Worm (Caenorhabditis elegans): Measurements from ENCODE around the gene F46C3.7.

DNA sequence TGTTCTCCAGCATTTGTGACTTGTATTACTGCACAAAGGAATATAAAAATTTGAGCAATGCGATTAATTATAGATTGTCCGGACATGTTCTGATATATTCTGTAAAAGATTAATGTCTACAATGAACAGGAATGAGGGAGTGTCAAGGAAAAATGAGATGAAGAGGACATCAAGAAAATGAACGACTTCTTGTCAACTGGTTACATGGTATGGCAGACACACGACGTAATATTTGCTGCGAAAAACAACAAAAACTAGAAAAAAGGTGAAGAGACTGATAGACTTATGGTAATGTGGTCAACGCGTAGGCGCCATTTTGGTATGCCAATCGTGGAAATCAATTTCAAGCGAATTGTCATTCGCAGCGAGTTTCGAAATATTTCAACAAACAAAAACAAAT lies 6.7 kb downstream of the F46C3.7 start, which contains the start of gene igeg-2:
- no peak for TF ChIP-seq hmbx-1 (tag; optimal IDR thresholded peaks at IDR 0.05)
- TF ChIP-seq F13C5.2 (tag; optimal IDR thresholded peaks at IDR 0.05) = no peak
- no peak for TF ChIP-seq scrt-1 (GFP tag; IDR thresholded peaks at IDR 0.05)
- TF ChIP-seq tra-4 (tag; optimal IDR thresholded peaks at IDR 0.05) = no peak
- TF ChIP-seq tbx-11 (GFP tag; IDR thresholded peaks at IDR 0.05) = no peak
